Fruit fly (Drosophila melanogaster): ENCODE data around the gene Dyro.
A peak's percentile ranks its signal among the peaks of the same experiment; 100 is the strongest.

Dyro gene

dm6 chr3L:11336094-11336756 is 40.5 kb upstream of the Dyro start (continued):
- TF ChIP-seq CG10979 (tag; optimal IDR thresholded peaks at IDR 0.05) (peak; percentile 54), tin (GFP tag; optimal IDR thresholded peaks at IDR 0.05) (peak; percentile 24), Fer1 (GFP tag; optimal IDR thresholded peaks at IDR 0.05) (peak; percentile 38), HmgD (GFP tag; optimal IDR thresholded peaks at IDR 0.05) (no peak), kni (GFP tag; optimal IDR thresholded peaks at IDR 0.05) (no peak), pita (GFP tag; optimal IDR thresholded peaks at IDR 0.05) (no peak), fd3F (GFP tag; optimal IDR thresholded peaks at IDR 0.05) (no peak), CG34224 (GFP tag; IDR thresholded peaks at IDR 0.05; ENCODE audit: partially characterized antibody) (no peak), prd (optimal IDR thresholded peaks at IDR 0.05) (no peak), prd (GFP tag; IDR thresholded peaks at IDR 0.05) (peak; percentile 45; the same call in 2 of the 3 replicates), CG10366 (GFP tag; IDR thresholded peaks at IDR 0.05) (0 out of 2 replicates have a peak, but pooled peaks have one; percentile 20), Vsx1 (GFP tag; optimal IDR thresholded peaks at IDR 0.05) (peak; percentile 2), CG12744 (GFP tag; optimal IDR thresholded peaks at IDR 0.05) (no peak), CG13624 (GFP tag; optimal IDR thresholded peaks at IDR 0.05) (no peak), CG7556 (GFP tag; optimal IDR thresholded peaks at IDR 0.05) (peak; percentile 77), CG6689 (GFP tag; IDR thresholded peaks at IDR 0.05) (peak; percentile 54), CG13894 (tag; optimal IDR thresholded peaks at IDR 0.05) (peak; percentile 62), lab (GFP tag; optimal IDR thresholded peaks at IDR 0.05) (peak; percentile 38), CG10209 (GFP tag; optimal IDR thresholded peaks at IDR 0.05) (peak; percentile 50), HHEX (GFP tag; optimal IDR thresholded peaks at IDR 0.05) (peak; percentile 32), CG11723 (GFP tag; optimal IDR thresholded peaks at IDR 0.05) (peak; percentile 30), Ets65A (GFP tag) (peak; percentile 76), nerfin-2 (GFP tag; IDR thresholded peaks at IDR 0.05; ENCODE audit: partially characterized antibody) (no peak), caup (GFP tag; optimal IDR thresholded peaks at IDR 0.05; ENCODE audit: severe bottlenecking) (peak; percentile 25), Gug (GFP tag; IDR thresholded peaks at IDR 0.05) (peak; percentile 26; the same call in 1 of the 4 replicates), tgo (GFP tag; IDR thresholded peaks at IDR 0.05) (0 out of 3 replicates have a peak, but pooled peaks have one; percentile 13), mld (GFP tag; IDR thresholded peaks at IDR 0.05; ENCODE audit: partially characterized antibody) (no peak), CG31441 (GFP tag; IDR thresholded peaks at IDR 0.05) (peak; percentile 29; the same call in 1 of the 2 replicates), row (GFP tag; IDR thresholded peaks at IDR 0.05) (peak; percentile 66), CG10267 (tag; optimal IDR thresholded peaks at IDR 0.05) (peak; percentile 36), CG1529 (GFP tag; optimal IDR thresholded peaks at IDR 0.05) (peak; percentile 21), dimm (GFP tag; IDR thresholded peaks at IDR 0.05) (no peak), CG13123 (GFP tag; optimal IDR thresholded peaks at IDR 0.05) (no peak), sisA (GFP tag; IDR thresholded peaks at IDR 0.05) (peak; percentile 56), Xbp1 (GFP tag; optimal IDR thresholded peaks at IDR 0.05) (peak; percentile 57), CG5953 (GFP tag; IDR thresholded peaks at IDR 0.05) (no peak), CG3065 (GFP tag; optimal IDR thresholded peaks at IDR 0.05) (peak; percentile 45), bcd (GFP tag; optimal IDR thresholded peaks at IDR 0.05) (peak; percentile 62), onecut (GFP tag; IDR thresholded peaks at IDR 0.05) (peak; percentile 9; the same call in 1 of the 2 replicates), CG7928 (GFP tag; optimal IDR thresholded peaks at IDR 0.05) (no peak), emc (GFP tag; optimal IDR thresholded peaks at IDR 0.05) (no peak), CG9437 (GFP tag; optimal IDR thresholded peaks at IDR 0.05) (peak; percentile 46), unpg (GFP tag; optimal IDR thresholded peaks at IDR 0.05) (peak; percentile 37), CG18599 (GFP tag; optimal IDR thresholded peaks at IDR 0.05) (no peak), CG11695 (GFP tag; IDR thresholded peaks at IDR 0.05) (peak; percentile 38; the same call in 2 of the 3 replicates), CG2678 (tag; optimal IDR thresholded peaks at IDR 0.05) (peak; percentile 36), CG9876 (GFP tag; optimal IDR thresholded peaks at IDR 0.05) (no peak), CG7745 (tag; optimal IDR thresholded peaks at IDR 0.05) (no peak)

Measured in whole organism, embryonic.